Fruit fly (Drosophila melanogaster): ENCODE data around the gene GstO1.

Gene GstO1

dm6 chr3L:8514768-8515167, 9.9 kb downstream of the GstO1 start, which contains the start of gene CG6683 (continued):
- TF ChIP-seq cad (GFP tag; optimal IDR thresholded peaks at IDR 0.05) (no peak), Lpt (GFP tag; optimal IDR thresholded peaks at IDR 0.05) (no peak), CG14710 (tag; optimal IDR thresholded peaks at IDR 0.05) (peak; percentile 12), Blimp-1 (GFP tag; optimal IDR thresholded peaks at IDR 0.05) (no peak), sug (tag; optimal IDR thresholded peaks at IDR 0.05) (peak; percentile 82), CG1792 (GFP tag; optimal IDR thresholded peaks at IDR 0.05) (no peak), caup (GFP tag; optimal IDR thresholded peaks at IDR 0.05; ENCODE audit: severe bottlenecking) (no peak), Dip2 (GFP tag; IDR thresholded peaks at IDR 0.05) (no peak), CG5953 (GFP tag; IDR thresholded peaks at IDR 0.05) (no peak), slbo (GFP tag; IDR thresholded peaks at IDR 0.05) (no peak), zfh1 (GFP tag; IDR thresholded peaks at IDR 0.05) (no peak), nerfin-1 (tag; optimal IDR thresholded peaks at IDR 0.05) (peak; percentile 38), Dad (GFP tag; optimal IDR thresholded peaks at IDR 0.05) (no peak), unc-4 (GFP tag; IDR thresholded peaks at IDR 0.05; ENCODE audit: partially characterized antibody) (no peak), CG11093 (GFP tag; IDR thresholded peaks at IDR 0.05) (no peak), stc (GFP tag; IDR thresholded peaks at IDR 0.05) (no peak), CG2116 (GFP tag; optimal IDR thresholded peaks at IDR 0.05) (peak; percentile 21), HmgZ (tag; optimal IDR thresholded peaks at IDR 0.05) (peak; percentile 22), CG10654 (GFP tag; optimal IDR thresholded peaks at IDR 0.05) (no peak), B-H2 (GFP tag; optimal IDR thresholded peaks at IDR 0.05) (no peak), repo (GFP tag; optimal IDR thresholded peaks at IDR 0.05) (no peak), trem (tag; optimal IDR thresholded peaks at IDR 0.05) (no peak), Dfd (GFP tag; optimal IDR thresholded peaks at IDR 0.05) (no peak), CG6765 (GFP tag; optimal IDR thresholded peaks at IDR 0.05) (peak; percentile 17), bbx (GFP tag; IDR thresholded peaks at IDR 0.05; ENCODE audit: partially characterized antibody) (no peak), inv (GFP tag; IDR thresholded peaks at IDR 0.05; ENCODE audit: partially characterized antibody) (no peak), NC2α (GFP tag; optimal IDR thresholded peaks at IDR 0.05) (no peak), CG10462 (GFP tag; optimal IDR thresholded peaks at IDR 0.05) (no peak), CG11398 (GFP tag; optimal IDR thresholded peaks at IDR 0.05) (no peak), CG17328 (GFP tag; IDR thresholded peaks at IDR 0.05) (no peak), Dp (GFP tag; optimal IDR thresholded peaks at IDR 0.05) (peak; percentile 84), CG34376 (GFP tag; optimal IDR thresholded peaks at IDR 0.05) (peak; percentile 32), D (optimal IDR thresholded peaks at IDR 0.05) (no peak), D (GFP tag; optimal IDR thresholded peaks at IDR 0.05) (no peak), CG2889 (GFP tag; IDR thresholded peaks at IDR 0.05) (no peak), CG18011 (GFP tag; optimal IDR thresholded peaks at IDR 0.05) (no peak), Oaz (GFP tag; IDR thresholded peaks at IDR 0.05) (no peak), phol (tag; optimal IDR thresholded peaks at IDR 0.05) (peak; percentile 39), ham (GFP tag; IDR thresholded peaks at IDR 0.05) (no peak), CG1024 (GFP tag; IDR thresholded peaks at IDR 0.05) (no peak), ash1 (GFP tag; optimal IDR thresholded peaks at IDR 0.05) (no peak), CG4730 (GFP tag; IDR thresholded peaks at IDR 0.05) (no peak), maf-S (GFP tag; optimal IDR thresholded peaks at IDR 0.05) (no peak), prd (optimal IDR thresholded peaks at IDR 0.05) (no peak), prd (GFP tag; IDR thresholded peaks at IDR 0.05) (no peak), wek (GFP tag; optimal IDR thresholded peaks at IDR 0.05) (peak; percentile 37), CG17186 (GFP tag; optimal IDR thresholded peaks at IDR 0.05) (peak; percentile 15), aop (GFP tag; IDR thresholded peaks at IDR 0.05) (no peak), stwl (tag; optimal IDR thresholded peaks at IDR 0.05) (no peak), pros (GFP tag; optimal IDR thresholded peaks at IDR 0.05) (no peak), CG7372 (GFP tag; IDR thresholded peaks at IDR 0.05) (no peak), hb (GFP tag; IDR thresholded peaks at IDR 0.05; ENCODE audit: partially characterized antibody) (no peak), Hey (tag; optimal IDR thresholded peaks at IDR 0.05) (no peak)

Measured in whole organism, embryonic.